Worm (Caenorhabditis elegans): ENCODE measurements around the gene sre-47.

DNA sequence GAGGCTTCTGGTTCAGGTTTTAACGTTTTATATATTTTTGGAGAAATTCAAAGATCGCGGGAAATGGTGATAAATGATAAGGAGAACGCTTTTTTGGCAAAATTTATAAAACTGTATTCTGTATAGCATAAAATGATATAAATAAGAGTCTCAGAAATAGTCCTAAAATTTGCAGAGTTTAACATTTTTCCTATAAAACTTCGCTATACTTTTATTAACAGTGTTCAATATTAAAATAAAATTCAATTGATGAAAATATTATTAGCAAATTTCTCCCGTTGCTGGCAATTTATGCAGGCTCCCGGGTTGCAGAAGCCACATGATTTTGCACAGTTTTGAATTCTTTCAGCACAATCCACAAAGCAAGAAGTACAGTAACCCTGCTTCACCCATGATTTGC, 14.5 kb upstream of the sre-47 start, which contains the start of gene F01D5.2:
- TF ChIP-seq nfya-2 (GFP tag; IDR thresholded peaks at IDR 0.05) = no peak
- TF ChIP-seq bed-1 (GFP tag; IDR thresholded peaks at IDR 0.05) = no peak
- TF ChIP-seq sea-2 (GFP tag; IDR thresholded peaks at IDR 0.05) = no peak
- TF ChIP-seq lsl-1 (GFP tag; optimal IDR thresholded peaks at IDR 0.05) = no peak
- TF ChIP-seq ekl-4 (GFP tag; IDR thresholded peaks at IDR 0.05) = no peak
- no peak for TF ChIP-seq nfya-1 (tag; optimal IDR thresholded peaks at IDR 0.05; ENCODE audit: borderline replicate concordance, insufficient read depth)
